Worm (Caenorhabditis elegans) whole organism, dauer: ENCODE data around the gene rgs-10.
"Not testable (repeated sequence)": the region's sequence is repeated elsewhere in the genome, so short reads cannot be mapped to it uniquely, and the experiment has no call there.

Source experiments
- unc-62 ChIP-seq: sonication (generic microtip); optimal IDR thresholded peaks from 2 replicates; lab custom pipeline; 2017; ENCODE audit warnings: missing biosample characterization, missing genetic modification reagents, missing genetic modification characterization

Gene rgs-10

DNA sequence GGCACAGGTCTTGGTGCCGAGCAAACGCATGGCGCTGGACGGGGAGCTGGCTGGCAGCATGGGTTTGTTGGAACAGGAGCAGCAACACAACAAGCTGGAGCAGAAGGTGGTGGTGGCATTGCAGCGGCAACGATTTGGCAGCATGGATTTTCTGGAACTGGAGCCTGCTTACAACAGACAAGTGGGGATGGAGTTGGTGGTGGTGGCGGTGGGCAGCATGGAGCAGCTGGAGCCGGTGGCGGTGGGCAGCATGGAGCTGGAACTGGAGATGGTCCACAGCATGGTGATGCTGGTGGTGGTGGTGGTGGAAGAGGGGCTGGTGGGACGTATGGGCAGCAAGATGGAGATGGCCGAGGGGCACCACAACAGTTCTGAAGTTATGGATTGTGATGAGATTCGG, 1.7 kb upstream of the rgs-10 start:
- TF ChIP-seq unc-62 (GFP tag; lab: Kevin White, UChicago), result no peak

DNA sequence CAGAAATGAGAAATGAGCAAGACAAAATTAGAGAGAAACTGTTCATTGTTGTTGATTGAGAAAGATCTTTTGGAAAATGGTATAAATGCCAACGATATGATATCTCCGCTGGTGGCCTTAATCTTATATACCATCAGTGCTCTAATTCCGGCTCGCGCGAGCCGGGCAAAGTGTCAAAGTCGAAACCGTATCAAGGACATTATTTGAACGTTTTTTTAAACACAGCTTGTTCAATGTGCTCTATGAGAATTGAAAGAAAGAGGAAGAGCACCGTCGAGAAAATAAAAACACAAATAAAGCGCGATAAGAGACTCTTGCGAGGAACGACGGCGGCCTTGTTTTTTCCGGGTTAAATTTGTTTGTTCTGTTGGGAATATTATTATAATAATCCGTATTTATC, 1.1 kb upstream of the rgs-10 start, which contains the start of gene idpp-3:
idpp-3 (minus strand) TSS at position 101 of the 400 bp plus-strand sequence.
- no peak for TF ChIP-seq unc-62 (GFP tag; lab: Kevin White, UChicago)

DNA sequence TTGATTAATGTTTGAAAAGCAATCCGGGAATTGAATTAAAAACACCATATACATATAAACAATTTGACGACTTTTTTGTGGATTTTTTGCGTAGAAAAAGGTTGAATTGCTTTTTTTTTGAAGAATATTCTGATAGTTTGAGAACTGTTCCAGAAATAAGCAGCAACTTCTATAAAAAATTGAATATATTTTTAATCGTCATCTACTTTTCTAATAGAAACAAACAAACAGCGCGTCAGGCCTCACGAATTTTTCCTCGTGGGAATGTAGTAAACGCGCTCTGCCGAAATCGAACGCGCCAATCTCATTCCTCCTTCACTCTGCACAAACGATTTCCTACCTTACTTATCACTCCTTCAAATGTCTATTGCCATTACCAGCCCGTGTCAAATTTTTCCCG, 1.7 kb downstream of the rgs-10 start, which contains the start of gene rgs-11:
rgs-11 (plus strand) TSS at position 301 of the 400 bp plus-strand sequence.
- no peak for TF ChIP-seq unc-62 (GFP tag; lab: Kevin White, UChicago)

DNA sequence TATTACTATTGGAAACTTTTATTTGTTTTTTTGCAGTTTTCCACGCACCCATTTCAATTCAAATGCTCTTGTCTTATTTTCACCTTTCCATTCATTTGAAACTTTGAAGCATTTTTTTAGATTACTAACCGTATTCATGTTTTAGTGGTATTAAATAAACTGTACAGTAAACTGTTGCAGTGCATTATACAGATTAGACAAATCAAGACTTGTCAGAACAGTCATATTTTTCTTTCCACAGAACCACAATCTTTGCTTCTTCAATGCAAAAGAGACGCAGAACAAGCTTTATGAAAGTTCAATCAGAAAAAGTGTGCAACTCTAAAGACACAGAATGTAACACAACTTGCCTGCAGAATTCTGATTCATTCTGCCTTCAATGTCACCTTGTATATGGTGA, 3.2 kb downstream of the rgs-10 start, which contains the start of gene F45B8.5:
F45B8.5 (plus strand) TSS at position 301 of the 400 bp plus-strand sequence.
- TF ChIP-seq unc-62 (GFP tag; lab: Kevin White, UChicago), result no peak

DNA sequence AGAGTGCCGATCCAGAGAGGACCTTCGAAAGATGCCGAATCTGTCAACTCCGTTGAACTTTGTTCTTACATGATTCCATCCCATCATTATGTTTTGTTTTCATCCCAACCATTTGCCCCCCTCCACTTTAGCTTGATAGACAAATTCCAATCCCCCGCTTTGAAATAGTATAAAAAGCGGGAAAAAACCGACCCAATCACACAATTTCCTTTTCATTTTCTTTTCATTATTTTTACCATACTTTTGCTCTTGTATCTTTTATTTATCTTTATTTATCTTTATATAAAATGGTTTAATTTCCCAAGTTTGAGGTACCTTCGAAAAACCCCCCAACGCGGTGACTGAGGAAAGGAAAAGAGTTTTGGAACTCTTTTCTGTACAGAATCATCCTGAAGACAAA, 4.0 kb downstream of the rgs-10 start, which contains the start of gene F20D1.22:
F20D1.22 (plus strand) TSS at position 301 of the 400 bp plus-strand sequence.
- TF ChIP-seq unc-62 (GFP tag; lab: Kevin White, UChicago), result not testable (repeated sequence)

DNA sequence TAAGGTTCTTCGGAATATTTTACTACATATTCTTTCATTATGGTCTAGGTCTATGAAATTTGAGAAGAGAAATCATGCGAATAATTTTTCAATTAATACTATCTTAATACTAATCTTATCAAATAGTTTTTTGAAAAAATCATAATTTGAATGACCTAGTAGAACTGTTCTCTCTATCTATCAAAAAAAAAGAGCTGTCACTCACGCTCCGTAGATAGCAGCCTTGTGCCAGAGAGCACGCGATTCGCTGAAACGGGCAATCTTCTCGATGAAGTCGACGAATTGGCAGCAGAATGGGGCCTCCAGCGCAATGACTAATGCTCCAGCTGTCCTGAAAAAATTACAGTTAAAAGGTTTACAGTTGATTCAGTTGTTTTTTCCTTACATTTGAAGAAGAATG, 7.1 kb downstream of the rgs-10 start:
- TF ChIP-seq unc-62 (GFP tag; lab: Kevin White, UChicago), result no peak

DNA sequence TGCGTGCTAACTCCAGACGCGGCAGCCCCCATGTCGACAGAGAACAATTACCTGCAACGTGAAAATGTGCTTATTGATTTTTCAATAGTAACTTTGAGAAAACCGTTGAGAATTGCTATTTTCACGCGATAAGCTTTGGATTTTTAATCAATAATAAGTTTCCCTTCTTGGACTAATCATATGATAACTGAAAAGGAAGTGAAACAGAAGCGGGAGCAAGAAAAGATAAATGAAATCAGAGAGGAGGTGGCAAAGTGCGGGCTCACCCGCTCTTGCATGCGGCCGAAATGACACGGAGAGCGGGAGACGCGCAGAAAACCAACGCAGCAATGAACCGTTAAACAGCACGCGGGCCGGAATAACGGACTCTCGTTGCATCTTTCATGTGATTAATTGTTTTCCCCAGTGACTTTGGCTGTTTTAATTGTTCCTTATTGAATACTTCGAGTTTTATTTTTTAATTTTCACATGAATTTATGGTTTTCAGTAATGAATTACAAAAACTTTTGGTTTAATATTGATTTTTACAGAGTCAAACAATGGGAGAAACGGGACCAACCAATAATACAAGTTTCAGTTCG, 7.8 kb downstream of the rgs-10 start, which contains the start of the genes flwr-1 and tbc-1:
flwr-1 (minus strand) TSS at position 51 of the 581 bp plus-strand sequence.
tbc-1 (plus strand) TSS at position 531 of the 581 bp plus-strand sequence.
- TF ChIP-seq unc-62 (GFP tag; lab: Kevin White, UChicago), result no peak

DNA sequence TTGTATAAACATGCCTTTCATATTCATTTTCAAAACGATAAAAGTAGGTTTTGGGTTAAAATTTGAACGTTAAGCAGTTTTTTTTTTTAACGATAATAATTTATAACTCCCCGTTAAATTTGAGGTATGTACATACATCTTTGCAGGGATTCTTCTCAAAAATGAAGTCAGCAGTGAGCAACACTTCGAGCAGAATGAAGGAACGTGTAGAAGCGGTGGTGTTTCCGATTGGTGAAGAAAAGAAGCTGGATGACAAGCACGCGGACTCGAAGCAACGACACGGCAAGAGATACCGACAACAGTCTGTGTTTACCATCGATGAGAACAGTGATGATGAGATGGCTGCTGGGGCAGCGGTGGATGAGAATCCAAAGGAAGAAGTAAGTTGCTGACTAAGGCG, 10.5 kb downstream of the rgs-10 start:
- no peak for TF ChIP-seq unc-62 (GFP tag; lab: Kevin White, UChicago)

DNA sequence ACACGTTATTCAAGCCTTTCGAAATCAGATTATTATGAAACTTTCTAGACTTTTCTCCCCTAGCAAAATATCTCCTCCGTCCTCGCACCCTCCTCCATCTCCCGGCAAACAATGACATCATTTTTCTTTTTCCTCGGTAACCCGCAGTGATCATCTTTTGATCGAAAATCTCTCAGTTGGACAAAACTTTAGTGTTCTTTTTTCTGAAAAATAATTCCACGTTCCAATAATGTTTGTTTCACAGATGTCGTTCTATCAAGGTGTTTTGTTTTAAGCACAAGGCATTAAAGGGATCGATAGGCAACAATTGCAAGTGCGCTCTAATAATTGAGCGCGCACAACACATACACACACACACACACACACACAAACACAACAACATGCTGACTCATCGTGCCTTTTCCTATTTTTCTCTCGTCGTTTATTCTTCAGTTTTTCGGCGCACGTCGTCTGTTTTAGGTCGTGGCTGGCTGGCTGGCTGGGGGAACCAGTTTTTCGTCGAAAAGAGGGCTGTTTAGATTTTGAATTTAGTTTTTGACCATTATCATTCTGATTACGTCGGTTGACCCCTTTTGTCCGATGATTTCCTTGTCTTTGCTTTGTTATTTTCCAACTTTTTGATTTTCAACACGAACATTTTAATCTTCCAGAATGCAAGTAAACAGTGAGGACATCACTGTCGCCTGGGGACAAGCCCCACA, 13.1 kb downstream of the rgs-10 start, which contains the start of gene F20D1.3:
F20D1.3 (plus strand) TSS at position 651 of the 701 bp plus-strand sequence.
- no peak for TF ChIP-seq unc-62 (GFP tag; lab: Kevin White, UChicago)

DNA sequence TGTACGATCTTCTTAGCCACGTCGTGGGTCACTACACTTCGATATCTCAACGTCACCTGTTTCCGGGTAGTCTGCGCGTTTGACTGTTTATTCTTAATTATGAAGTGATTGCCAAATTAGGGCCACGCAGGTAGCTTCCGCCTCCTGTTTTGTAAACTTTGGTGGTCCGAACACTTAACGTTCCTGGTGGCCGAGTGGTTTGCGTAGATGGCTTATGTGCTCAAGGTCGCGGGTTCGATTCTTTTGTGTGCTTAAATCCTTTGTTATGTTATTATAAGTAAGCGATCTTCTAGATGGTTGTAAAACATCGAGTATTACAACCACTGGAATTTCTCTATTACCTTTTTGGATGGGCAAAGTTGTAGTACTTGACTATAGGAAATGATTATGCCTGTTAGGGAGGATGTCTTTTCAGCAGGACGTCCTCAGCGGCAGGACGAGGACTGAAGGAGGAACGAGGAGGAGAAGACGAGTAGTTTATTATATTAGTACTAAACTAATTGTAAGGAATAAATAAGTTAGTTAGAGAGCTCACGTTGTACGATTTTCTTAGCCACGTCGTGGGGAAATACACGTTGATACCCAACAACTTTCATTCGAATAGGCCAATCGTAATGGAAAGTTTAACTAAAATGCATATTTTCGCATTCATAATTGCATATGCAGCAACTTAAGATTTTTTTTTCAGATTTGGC, 14.4 kb downstream of the rgs-10 start:
- no peak for TF ChIP-seq unc-62 (GFP tag; lab: Kevin White, UChicago)

DNA sequence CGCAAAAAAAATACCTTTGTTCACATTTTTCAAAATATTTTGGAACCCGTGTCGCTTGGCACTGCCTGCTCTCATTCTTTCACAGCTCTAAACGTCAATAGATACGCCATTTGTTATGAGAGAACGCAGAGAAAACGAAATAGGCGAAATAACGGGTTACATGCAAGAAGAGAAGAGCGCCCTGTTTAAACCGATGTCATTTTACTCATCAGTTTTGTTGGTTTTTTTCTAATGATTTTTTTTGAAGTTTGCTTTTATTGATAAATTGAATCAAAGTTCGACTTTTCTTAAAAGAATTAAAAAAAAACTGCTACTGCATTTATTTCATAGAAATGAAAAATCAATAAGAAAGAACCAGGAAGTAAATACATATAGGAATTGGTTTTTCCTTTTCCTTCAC, 16.2 kb downstream of the rgs-10 start:
- no peak for TF ChIP-seq unc-62 (GFP tag; lab: Kevin White, UChicago)

DNA sequence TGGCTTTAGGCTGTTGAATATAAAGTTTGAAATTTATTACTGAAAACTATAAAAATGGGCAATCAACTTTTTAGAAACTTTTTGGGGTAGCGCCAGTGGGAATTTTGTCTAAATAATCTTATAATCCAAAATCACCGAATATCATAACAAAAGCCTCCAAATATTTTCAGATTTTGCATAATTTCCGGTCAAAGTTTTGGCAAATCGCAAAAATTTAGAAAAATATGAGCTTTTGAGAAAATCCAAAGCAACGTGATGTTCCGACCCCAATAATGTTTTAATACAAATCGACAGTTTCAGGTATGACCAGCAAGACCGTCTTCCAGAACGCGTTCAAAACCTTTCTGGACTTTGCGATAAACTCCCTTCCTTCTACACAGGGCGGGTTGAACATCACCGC, 16.8 kb downstream of the rgs-10 start, which contains the start of gene emre-1:
emre-1 (plus strand) TSS at position 301 of the 400 bp plus-strand sequence.
- TF ChIP-seq unc-62 (GFP tag; lab: Kevin White, UChicago), result no peak

DNA sequence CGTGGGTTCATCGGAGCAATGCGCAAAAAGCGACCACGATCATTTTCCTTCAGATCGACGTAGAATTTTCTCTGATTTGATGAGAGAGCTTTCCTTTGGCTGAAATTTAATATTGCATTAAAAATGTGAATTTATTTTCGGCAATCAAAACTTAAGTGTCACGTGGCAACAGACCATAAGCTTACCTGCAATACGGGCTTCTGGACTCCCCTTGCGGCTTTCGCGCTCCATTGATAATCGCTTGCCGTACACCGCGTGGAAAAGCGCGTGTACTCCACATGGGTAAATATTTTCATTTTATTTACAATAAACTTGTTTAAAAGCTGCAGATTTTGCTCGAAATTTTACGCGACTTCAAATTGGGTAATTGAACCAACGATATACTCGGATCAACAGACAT, 20.0 kb downstream of the rgs-10 start, which contains the start of gene plp-2:
plp-2 (minus strand) TSS at position 280 of the 400 bp plus-strand sequence.
- TF ChIP-seq unc-62 (GFP tag; lab: Kevin White, UChicago), result no peak

DNA sequence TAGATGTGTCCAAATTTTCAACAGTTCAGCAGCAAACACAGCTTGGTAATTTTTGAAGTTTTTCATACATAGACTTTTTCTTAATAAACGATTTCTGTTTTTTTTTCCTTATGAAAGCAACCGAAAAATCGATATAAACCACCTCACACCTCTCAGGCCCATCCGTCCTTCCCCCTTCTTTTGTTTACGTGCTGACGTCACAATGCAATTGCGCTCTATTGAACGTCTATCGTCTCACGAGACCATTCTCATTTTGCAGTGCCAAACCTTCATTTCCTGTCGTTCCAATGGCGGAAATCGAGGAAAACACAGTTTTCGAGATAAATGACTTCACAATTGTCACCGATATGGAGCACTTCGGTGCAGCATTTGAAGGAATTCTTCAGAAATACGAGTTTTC, 20.7 kb downstream of the rgs-10 start, which contains the start of gene rbg-1:
rbg-1 (plus strand) TSS at position 260 of the 400 bp plus-strand sequence.
- TF ChIP-seq unc-62 (GFP tag; lab: Kevin White, UChicago), result no peak

DNA sequence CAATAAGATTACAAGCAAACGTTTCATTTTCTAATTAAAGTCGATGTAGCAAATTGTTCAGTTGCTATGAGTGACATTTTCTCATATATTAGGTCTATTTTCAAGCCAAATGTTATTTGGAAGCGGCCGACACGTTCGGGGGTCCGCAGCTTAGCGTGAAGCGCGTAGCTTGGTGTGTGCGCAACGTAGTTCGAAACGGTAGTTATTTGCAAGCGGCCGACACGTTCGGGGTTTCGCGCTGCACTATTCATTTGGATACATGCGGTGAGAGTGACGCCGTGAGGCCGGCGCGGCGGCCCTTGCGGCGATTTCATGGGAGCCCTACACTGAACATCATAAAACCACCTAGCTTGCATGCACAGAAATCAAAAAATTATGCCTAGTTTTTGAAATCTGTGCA, 25.6 kb downstream of the rgs-10 start:
- no peak for TF ChIP-seq unc-62 (GFP tag; lab: Kevin White, UChicago)
